Worm (Caenorhabditis elegans): Measurements from ENCODE around the gene VM106R.1.

The VM106R.1 gene

ce11 chrII:10810690-10811089, 18.3 kb downstream of the VM106R.1 start, which contains the start of gene msrp-7:
Gene msrp-7 (plus strand): TSS chrII:10810990.
- TF ChIP-seq blmp-1 (tag; optimal IDR thresholded peaks at IDR 0.05), result no peak
- no peak for TF ChIP-seq mep-1 (tag; optimal IDR thresholded peaks at IDR 0.05)
- TF ChIP-seq ztf-11 (tag; optimal IDR thresholded peaks at IDR 0.05), result no peak

DNA sequence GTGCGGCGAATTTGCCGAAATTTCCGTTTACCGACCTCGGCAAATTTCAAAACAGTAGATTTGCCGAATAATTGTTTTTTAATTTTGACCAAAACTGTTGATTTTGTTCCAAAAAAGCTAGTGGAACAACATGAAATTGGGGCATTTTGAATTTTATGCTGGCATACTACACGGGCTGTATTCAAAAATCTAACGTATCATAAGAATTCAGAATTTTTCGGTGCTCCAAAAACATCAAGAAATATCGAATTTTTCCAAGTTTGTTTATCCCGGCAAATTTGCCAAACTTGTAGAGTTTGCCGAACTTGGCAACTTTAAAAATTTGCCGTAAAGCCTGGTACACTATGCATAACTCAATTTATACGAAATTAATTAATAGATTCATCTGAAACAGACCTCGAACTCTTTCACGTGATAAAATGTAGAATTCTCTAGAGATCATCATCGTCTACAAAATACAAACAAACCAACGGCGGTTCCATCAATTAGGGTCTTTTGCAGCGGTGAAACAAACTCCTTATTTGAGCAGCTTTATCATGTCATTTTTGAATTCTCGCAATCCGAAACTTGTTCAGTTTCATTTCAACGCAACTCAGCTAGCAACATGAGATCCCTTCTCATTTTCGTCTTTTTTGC, 20.2 kb downstream of the VM106R.1 start, which contains the start of gene R06F6.14:
R06F6.14 (plus strand) TSS at position 586 of the 636 bp plus-strand sequence.
- TF ChIP-seq tbx-8 (GFP tag; optimal IDR thresholded peaks at IDR 0.05), result no peak
- no peak for TF ChIP-seq cnd-1 (tag; optimal IDR thresholded peaks at IDR 0.05)
- no peak for TF ChIP-seq blmp-1 (tag; optimal IDR thresholded peaks at IDR 0.05)
- no peak for TF ChIP-seq snpc-4 (tag; optimal IDR thresholded peaks at IDR 0.05)
- no peak for TF ChIP-seq mep-1 (tag; optimal IDR thresholded peaks at IDR 0.05)
- no peak for TF ChIP-seq flh-1 (GFP tag; optimal IDR thresholded peaks at IDR 0.05)
- no peak for TF ChIP-seq ceh-83 (GFP tag; optimal IDR thresholded peaks at IDR 0.05)
- no peak for TF ChIP-seq nhr-76 (tag; optimal IDR thresholded peaks at IDR 0.05)
- TF ChIP-seq zip-8 (tag; optimal IDR thresholded peaks at IDR 0.05), result no peak

DNA sequence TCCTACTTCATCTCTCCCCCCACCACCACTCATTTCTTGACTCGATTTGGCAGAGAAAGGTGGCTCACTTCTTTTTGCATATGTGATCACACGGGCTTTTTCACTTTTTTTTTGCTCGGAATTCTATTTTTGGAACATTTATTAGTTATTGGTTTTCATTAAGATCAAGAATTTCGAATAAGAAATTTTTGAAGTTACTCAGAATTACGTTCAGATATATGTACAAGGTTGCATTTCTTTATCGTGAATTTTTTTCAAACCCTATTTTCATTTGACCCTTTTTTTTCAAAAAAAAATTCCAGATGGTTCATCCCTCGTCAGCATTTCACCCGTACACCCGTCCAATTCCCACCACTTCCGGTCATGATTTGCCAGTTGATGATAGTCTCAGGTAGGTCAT, 23.5 kb downstream of the VM106R.1 start, which contains the start of gene ceh-62:
ceh-62 (plus strand) TSS at position 301 of the 400 bp plus-strand sequence.
- TF ChIP-seq ceh-43 (GFP tag; optimal IDR thresholded peaks at IDR 0.05) (no peak), drap-1 (GFP tag; optimal IDR thresholded peaks at IDR 0.05) (no peak), lin-13 (tag; optimal IDR thresholded peaks at IDR 0.05) (no peak), nhr-12 (tag; optimal IDR thresholded peaks at IDR 0.05) (no peak), lsy-2 (tag; optimal IDR thresholded peaks at IDR 0.05) (no peak), bed-3 (GFP tag; optimal IDR thresholded peaks at IDR 0.05) (no peak), mls-2 (tag; optimal IDR thresholded peaks at IDR 0.05) (no peak), M03D4.4 (tag; optimal IDR thresholded peaks at IDR 0.05) (no peak), nhr-28 (tag; optimal IDR thresholded peaks at IDR 0.05) (no peak), tbx-8 (GFP tag; optimal IDR thresholded peaks at IDR 0.05) (no peak), unc-39 (tag; optimal IDR thresholded peaks at IDR 0.05) (no peak)

- no peak for TF ChIP-seq cnd-1 (tag; optimal IDR thresholded peaks at IDR 0.05)
- no peak for TF ChIP-seq sptf-1 (tag; optimal IDR thresholded peaks at IDR 0.05)
- no peak for TF ChIP-seq lin-32 (GFP tag; optimal IDR thresholded peaks at IDR 0.05)
These were observed 24.1 kb downstream of the VM106R.1 start for ce11 chrII:10804907-10805306.

DNA sequence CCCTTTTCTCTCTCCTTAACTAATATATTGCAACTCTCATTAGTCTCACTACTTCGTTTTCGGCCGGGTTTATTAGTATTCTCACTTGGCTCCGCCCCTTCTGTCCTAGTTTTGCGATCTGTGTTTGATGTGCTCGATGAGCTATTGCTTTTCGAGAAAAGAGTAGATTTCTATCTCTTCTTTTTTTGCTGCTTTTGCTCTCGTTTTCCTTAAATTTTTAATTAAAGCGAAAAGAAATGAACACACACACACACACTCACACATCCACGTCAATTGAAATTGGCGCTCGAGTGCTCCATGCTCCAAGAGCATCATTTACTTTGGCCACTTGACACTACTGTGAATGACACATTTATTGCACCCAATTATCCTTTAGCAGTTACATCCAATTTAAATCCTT, 24.5 kb downstream of the VM106R.1 start:
- TF ChIP-seq lin-32 (GFP tag; optimal IDR thresholded peaks at IDR 0.05), result no peak
- peak; percentile 17 for TF ChIP-seq ces-1 (GFP tag; optimal IDR thresholded peaks at IDR 0.05)
- TF ChIP-seq nhr-237 (tag; optimal IDR thresholded peaks at IDR 0.05), result no peak

- TF ChIP-seq ces-1 (GFP tag; optimal IDR thresholded peaks at IDR 0.05) (peak; percentile 77), cnd-1 (tag; optimal IDR thresholded peaks at IDR 0.05) (no peak)
These were observed 28.8 kb downstream of the VM106R.1 start for ce11 chrII:10800209-10800608.

- no peak for TF ChIP-seq tbx-8 (GFP tag; optimal IDR thresholded peaks at IDR 0.05)
- TF ChIP-seq nhr-12 (tag; optimal IDR thresholded peaks at IDR 0.05), result no peak
- TF ChIP-seq ztf-11 (tag; optimal IDR thresholded peaks at IDR 0.05), result no peak
- no peak for TF ChIP-seq ceh-39 (tag; optimal IDR thresholded peaks at IDR 0.05)
- no peak for TF ChIP-seq cnd-1 (tag; optimal IDR thresholded peaks at IDR 0.05)
- TF ChIP-seq M03D4.4 (tag; optimal IDR thresholded peaks at IDR 0.05), result no peak
- peak; percentile 46 for TF ChIP-seq ces-1 (GFP tag; optimal IDR thresholded peaks at IDR 0.05)
- no peak for TF ChIP-seq mls-2 (tag; optimal IDR thresholded peaks at IDR 0.05)
- no peak for TF ChIP-seq flh-1 (GFP tag; optimal IDR thresholded peaks at IDR 0.05)
- TF ChIP-seq unc-120 (tag; optimal IDR thresholded peaks at IDR 0.05; ENCODE audit: poor library complexity, severe bottlenecking), result no peak
- peak; percentile 14 for TF ChIP-seq hlh-1 (tag; optimal IDR thresholded peaks at IDR 0.05)
- TF ChIP-seq unc-62 (GFP tag; optimal IDR thresholded peaks at IDR 0.05), result no peak
- peak; percentile 85 for TF ChIP-seq mep-1 (tag; optimal IDR thresholded peaks at IDR 0.05)
- TF ChIP-seq nhr-237 (tag; optimal IDR thresholded peaks at IDR 0.05), result peak; percentile 72
- peak; percentile 59 for TF ChIP-seq sptf-1 (tag; optimal IDR thresholded peaks at IDR 0.05)
- no peak for TF ChIP-seq ceh-43 (GFP tag; optimal IDR thresholded peaks at IDR 0.05)
- no peak for TF ChIP-seq nhr-76 (tag; optimal IDR thresholded peaks at IDR 0.05)
- no peak for TF ChIP-seq drap-1 (GFP tag; optimal IDR thresholded peaks at IDR 0.05)
- TF ChIP-seq lin-32 (GFP tag; optimal IDR thresholded peaks at IDR 0.05), result no peak
- no peak for TF ChIP-seq ceh-83 (GFP tag; optimal IDR thresholded peaks at IDR 0.05)
- no peak for TF ChIP-seq ham-2 (GFP tag; optimal IDR thresholded peaks at IDR 0.05)
- TF ChIP-seq blmp-1 (tag; optimal IDR thresholded peaks at IDR 0.05), result peak; percentile 28
- peak; percentile 84 for TF ChIP-seq lsy-2 (tag; optimal IDR thresholded peaks at IDR 0.05)
- TF ChIP-seq mab-5 (tag; optimal IDR thresholded peaks at IDR 0.05), result no peak
- TF ChIP-seq zip-8 (tag; optimal IDR thresholded peaks at IDR 0.05), result no peak
- TF ChIP-seq elt-1 (tag; optimal IDR thresholded peaks at IDR 0.05; ENCODE audit: borderline replicate concordance, insufficient read depth), result no peak
- TF ChIP-seq unc-39 (tag; optimal IDR thresholded peaks at IDR 0.05), result no peak
- no peak for TF ChIP-seq sem-2 (GFP tag; optimal IDR thresholded peaks at IDR 0.05)
- TF ChIP-seq lin-13 (tag; optimal IDR thresholded peaks at IDR 0.05), result peak; percentile 47
- TF ChIP-seq bed-3 (GFP tag; optimal IDR thresholded peaks at IDR 0.05), result no peak
- no peak for TF ChIP-seq nhr-28 (tag; optimal IDR thresholded peaks at IDR 0.05)
- TF ChIP-seq pha-4 (tag; optimal IDR thresholded peaks at IDR 0.05), result peak; percentile 19
These were observed 30.5 kb downstream of the VM106R.1 start, which contains the start of gene npp-19 for ce11 chrII:10798429-10798893. Gene npp-19 (minus strand): TSS chrII:10798479.

Data from whole organism, mixed stage, embryonic.